Worm (Caenorhabditis elegans): Measurements from ENCODE around the gene F41C3.8.

Gene F41C3.8

DNA sequence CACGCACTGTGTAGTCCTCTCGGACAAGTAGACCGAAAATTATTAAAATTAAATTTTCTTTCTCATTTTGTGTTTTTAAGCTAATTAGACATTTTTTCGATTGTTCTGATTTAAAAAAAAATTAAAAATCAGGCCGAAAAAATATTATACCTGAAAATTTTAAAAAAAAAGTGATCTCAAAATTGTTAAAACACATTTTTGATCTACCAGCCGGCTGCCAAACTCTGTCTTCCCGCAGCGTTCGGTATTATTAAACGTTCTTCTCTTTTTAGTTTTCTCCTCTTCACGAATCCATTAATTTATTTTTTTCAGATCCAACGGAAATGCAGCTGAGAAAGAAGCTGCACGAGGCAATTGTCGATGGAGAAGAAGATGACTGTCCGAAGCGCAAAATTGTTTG is 37.3 kb downstream of the F41C3.8 start, which contains the start of gene C27D9.1:
C27D9.1 (plus strand) TSS at position 281 of the 400 bp plus-strand sequence.
- no peak for TF ChIP-seq mab-5 (tag; optimal IDR thresholded peaks at IDR 0.05)
- no peak for TF ChIP-seq snpc-4 (tag; optimal IDR thresholded peaks at IDR 0.05)
- TF ChIP-seq sem-2 (GFP tag; optimal IDR thresholded peaks at IDR 0.05) = no peak
- no peak for TF ChIP-seq ham-2 (GFP tag; optimal IDR thresholded peaks at IDR 0.05)
- TF ChIP-seq mep-1 (tag; optimal IDR thresholded peaks at IDR 0.05) = no peak
- TF ChIP-seq ceh-39 (tag; optimal IDR thresholded peaks at IDR 0.05) = no peak
- no peak for TF ChIP-seq mls-2 (tag; optimal IDR thresholded peaks at IDR 0.05)
- no peak for TF ChIP-seq unc-62 (GFP tag; optimal IDR thresholded peaks at IDR 0.05)
- TF ChIP-seq unc-120 (tag; optimal IDR thresholded peaks at IDR 0.05; ENCODE audit: poor library complexity, severe bottlenecking) = no peak
- no peak for TF ChIP-seq ceh-43 (GFP tag; optimal IDR thresholded peaks at IDR 0.05)
- no peak for TF ChIP-seq tbx-8 (GFP tag; optimal IDR thresholded peaks at IDR 0.05)
- no peak for TF ChIP-seq nhr-237 (tag; optimal IDR thresholded peaks at IDR 0.05)
- TF ChIP-seq nhr-28 (tag; optimal IDR thresholded peaks at IDR 0.05) = no peak
- TF ChIP-seq zip-8 (tag; optimal IDR thresholded peaks at IDR 0.05) = no peak
- no peak for TF ChIP-seq nhr-2 (tag; optimal IDR thresholded peaks at IDR 0.05)
- no peak for TF ChIP-seq ces-1 (GFP tag; optimal IDR thresholded peaks at IDR 0.05)
- no peak for TF ChIP-seq hlh-1 (tag; optimal IDR thresholded peaks at IDR 0.05)
- TF ChIP-seq lin-13 (tag; optimal IDR thresholded peaks at IDR 0.05) = no peak
- no peak for TF ChIP-seq lsy-2 (tag; optimal IDR thresholded peaks at IDR 0.05)
- no peak for TF ChIP-seq lin-32 (GFP tag; optimal IDR thresholded peaks at IDR 0.05)

DNA sequence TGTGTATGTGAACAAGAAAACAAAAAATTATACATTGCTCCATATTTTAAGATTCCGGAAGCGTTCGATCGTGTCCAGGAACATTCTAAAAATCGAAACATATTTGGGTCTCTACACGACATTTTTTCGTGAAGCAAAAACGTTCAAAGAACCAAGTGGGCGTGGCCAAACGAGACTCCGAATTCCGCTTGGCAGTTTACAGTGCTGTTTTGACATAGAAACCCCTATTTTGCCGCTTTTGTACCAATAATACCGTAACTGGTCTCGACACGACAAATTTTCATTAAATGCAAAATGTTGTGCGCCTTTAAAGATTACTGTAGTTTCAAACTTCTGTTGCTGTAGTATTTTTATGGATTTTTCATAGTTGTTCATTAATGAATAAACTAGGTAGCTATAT is 39.8 kb downstream of the F41C3.8 start:
- no peak for TF ChIP-seq elt-1 (tag; optimal IDR thresholded peaks at IDR 0.05; ENCODE audit: borderline replicate concordance, insufficient read depth)
- TF ChIP-seq cnd-1 (tag; optimal IDR thresholded peaks at IDR 0.05) = no peak
- TF ChIP-seq tbx-8 (GFP tag; optimal IDR thresholded peaks at IDR 0.05) = no peak

DNA sequence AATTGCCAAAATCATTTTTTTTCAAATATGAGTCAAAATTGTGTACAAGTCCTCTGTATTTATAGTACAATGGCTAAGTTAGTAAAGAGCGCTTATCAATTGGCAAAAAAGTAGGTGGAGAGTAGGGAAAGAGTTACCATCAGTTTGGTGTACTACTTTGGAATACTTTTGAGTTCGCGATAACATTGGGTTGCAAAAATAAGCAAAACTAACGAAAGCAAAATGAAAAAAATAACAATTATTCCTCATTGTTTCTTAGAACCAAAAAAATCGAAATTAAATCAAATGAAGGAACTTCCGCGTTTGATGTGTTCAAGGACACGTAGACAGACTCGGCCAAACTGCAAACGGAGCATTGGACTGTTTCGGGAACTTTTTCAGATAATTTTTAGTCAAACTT is 40.9 kb downstream of the F41C3.8 start, which contains the start of gene C27D9.2:
C27D9.2 (minus strand) TSS at position 101 of the 400 bp plus-strand sequence.
- TF ChIP-seq snpc-4 (tag; optimal IDR thresholded peaks at IDR 0.05) (no peak), elt-3 (tag; optimal IDR thresholded peaks at IDR 0.05) (no peak), lin-13 (tag; optimal IDR thresholded peaks at IDR 0.05) (no peak), nhr-12 (tag; optimal IDR thresholded peaks at IDR 0.05) (no peak), flh-1 (GFP tag; optimal IDR thresholded peaks at IDR 0.05) (no peak), drap-1 (GFP tag; optimal IDR thresholded peaks at IDR 0.05) (no peak), unc-120 (tag; optimal IDR thresholded peaks at IDR 0.05; ENCODE audit: poor library complexity, severe bottlenecking) (no peak), sem-2 (GFP tag; optimal IDR thresholded peaks at IDR 0.05) (no peak), pha-4 (tag; optimal IDR thresholded peaks at IDR 0.05) (no peak)

DNA sequence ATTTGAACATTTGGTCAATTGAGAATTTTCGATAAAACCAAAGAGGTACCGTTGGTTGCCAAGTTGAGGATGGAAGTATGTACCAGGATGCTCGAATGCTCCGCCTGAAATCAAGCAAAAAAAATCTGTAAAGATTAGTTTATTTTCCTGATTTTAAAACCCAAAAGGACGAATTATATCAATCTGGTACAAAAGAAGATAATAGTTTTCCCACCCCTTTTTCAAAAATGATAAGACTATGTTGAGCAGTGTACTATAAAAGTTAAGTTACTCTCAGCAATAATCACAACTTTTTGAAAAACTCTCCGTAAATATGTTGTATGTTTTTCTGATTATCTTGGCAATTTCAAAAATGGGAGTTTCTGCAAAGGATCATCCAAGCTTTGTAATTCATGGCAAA is 42.6 kb downstream of the F41C3.8 start, which contains the start of gene F26G1.3:
F26G1.3 (plus strand) TSS at position 301 of the 400 bp plus-strand sequence.
- TF ChIP-seq nhr-2 (tag; optimal IDR thresholded peaks at IDR 0.05) = no peak
- no peak for TF ChIP-seq unc-120 (tag; optimal IDR thresholded peaks at IDR 0.05; ENCODE audit: poor library complexity, severe bottlenecking)
- no peak for TF ChIP-seq lsy-2 (tag; optimal IDR thresholded peaks at IDR 0.05)
- TF ChIP-seq nhr-237 (tag; optimal IDR thresholded peaks at IDR 0.05) = no peak
- TF ChIP-seq nhr-12 (tag; optimal IDR thresholded peaks at IDR 0.05) = no peak

DNA sequence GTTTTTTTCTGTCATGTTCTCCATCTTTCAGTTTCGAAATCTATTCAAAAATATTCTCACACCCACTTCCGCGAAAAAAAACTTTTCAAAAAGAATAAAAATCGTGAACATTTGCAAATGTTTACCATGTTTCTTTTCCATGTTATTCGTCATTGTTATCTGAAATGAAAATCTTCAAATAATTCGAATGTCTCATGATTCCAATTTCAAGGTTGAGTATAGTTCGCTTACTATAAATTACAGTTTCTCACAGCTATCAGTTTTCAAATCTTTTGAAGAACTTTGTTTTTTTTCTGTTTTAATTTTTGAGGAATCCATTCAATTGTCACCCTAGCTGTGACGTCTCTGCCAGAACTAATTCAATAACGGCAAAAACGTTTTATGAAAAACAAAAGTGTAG is 44.0 kb downstream of the F41C3.8 start:
- no peak for TF ChIP-seq nhr-237 (tag; optimal IDR thresholded peaks at IDR 0.05)
- no peak for TF ChIP-seq unc-120 (tag; optimal IDR thresholded peaks at IDR 0.05; ENCODE audit: poor library complexity, severe bottlenecking)

DNA sequence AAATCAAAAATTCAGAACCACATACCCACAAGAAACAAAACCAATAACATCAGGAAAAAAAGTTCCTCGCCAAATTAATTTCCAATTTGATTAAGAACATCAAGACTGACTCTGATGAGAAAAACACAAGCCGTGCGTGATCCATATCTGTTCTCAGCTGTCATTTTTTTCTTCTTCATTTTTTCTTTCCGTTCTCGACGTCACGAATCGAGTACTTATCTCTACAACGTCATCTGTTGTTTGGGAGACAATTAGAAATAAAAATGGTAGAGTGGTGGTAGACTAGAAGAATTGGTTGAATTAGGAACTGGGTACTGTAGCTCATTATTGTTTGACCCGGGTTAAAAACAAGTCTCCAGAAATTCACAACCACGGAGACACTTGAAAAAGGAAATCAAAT is 45.2 kb downstream of the F41C3.8 start:
- TF ChIP-seq ztf-11 (tag; optimal IDR thresholded peaks at IDR 0.05) = no peak

All from whole organism, mixed stage, embryonic.